Worm (Caenorhabditis elegans) whole organism, mixed stage, embryonic: ENCODE measurements around the gene C34F6.10.

Source experiments
- blmp-1 ChIP-seq: fragments of 150-350 bp; optimal IDR thresholded peaks from 2 replicates; lab custom pipeline; 2014; ENCODE audit warnings: missing biosample characterization, missing genetic modification characterization
- cnd-1 ChIP-seq: fragments of 200-800 bp; sonication (Bioruptor generic); optimal IDR thresholded peaks from 2 replicates; lab custom pipeline; 2018; ENCODE audit warnings: mild to moderate bottlenecking, missing genetic modification characterization, missing compliant biosample characterization
- elt-3 ChIP-seq: fragments of 150-350 bp; optimal IDR thresholded peaks from 2 replicates; lab custom pipeline; 2014; ENCODE audit warnings: missing biosample characterization, missing genetic modification characterization
- lin-13 ChIP-seq: fragments of 150-350 bp; optimal IDR thresholded peaks from 2 replicates; lab custom pipeline; 2014; ENCODE audit warnings: missing biosample characterization, missing genetic modification characterization
- lin-32 ChIP-seq: fragments of 200-800 bp; sonication (Bioruptor generic); optimal IDR thresholded peaks from 2 replicates; lab custom pipeline; 2018; ENCODE audit warnings: mild to moderate bottlenecking, missing genetic modification characterization, missing compliant biosample characterization
- lsy-2 ChIP-seq: fragments of 150-350 bp; optimal IDR thresholded peaks from 2 replicates; lab custom pipeline; 2014; ENCODE audit warnings: missing biosample characterization, missing genetic modification characterization
- nhr-76 ChIP-seq: sonication (generic microtip); optimal IDR thresholded peaks from 2 replicates; lab custom pipeline; 2017; ENCODE audit warnings: missing biosample characterization, missing genetic modification characterization
- pha-4 ChIP-seq: fragments of 150-350 bp; optimal IDR thresholded peaks from 2 replicates; lab custom pipeline; 2018; ENCODE audit warnings: missing biosample characterization, missing genetic modification reagents, missing genetic modification characterization
- snpc-4 ChIP-seq: fragments of 150-350 bp; optimal IDR thresholded peaks from 2 replicates; lab custom pipeline; 2014; ENCODE audit warnings: missing biosample characterization, missing genetic modification characterization
- unc-62 ChIP-seq: fragments of 150-350 bp; optimal IDR thresholded peaks from 2 replicates; lab custom pipeline; 2014; ENCODE audit warnings: missing biosample characterization, missing genetic modification reagents, missing genetic modification characterization

DNA sequence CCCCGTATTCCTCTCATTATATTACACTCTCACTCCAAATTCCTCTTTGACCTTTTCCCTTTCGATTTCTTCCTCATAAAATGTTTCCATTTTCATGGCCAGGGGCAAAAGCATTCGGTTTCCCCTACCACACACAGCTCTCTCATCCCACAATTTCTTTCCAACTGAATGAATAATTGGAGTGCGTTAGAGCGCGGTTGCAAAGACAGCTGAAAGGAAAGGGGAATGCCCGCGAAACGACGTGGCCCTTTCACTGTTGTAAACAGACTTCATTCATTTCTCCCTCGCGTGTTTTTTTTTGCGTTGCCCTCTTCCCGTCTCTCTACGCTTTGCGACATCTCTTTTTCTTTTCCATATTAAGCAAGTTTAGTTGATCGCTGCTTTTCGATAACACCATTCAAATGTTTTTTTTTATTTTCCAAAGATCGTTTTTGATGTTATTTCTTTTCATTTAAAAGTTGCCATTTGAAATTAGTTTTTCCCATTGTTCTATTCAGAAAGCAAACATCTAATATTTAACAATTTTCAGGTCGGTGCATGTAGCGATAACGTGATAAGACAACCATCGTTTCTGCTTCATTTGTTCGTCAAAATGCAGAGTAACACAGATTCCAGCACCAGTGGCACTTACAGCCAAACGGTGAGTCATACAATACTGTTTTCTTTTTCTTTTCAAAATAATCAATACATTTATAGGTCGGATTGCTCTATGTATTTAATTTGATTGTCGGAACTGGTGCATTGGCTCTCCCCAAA lies 22.1 kb upstream of the C34F6.10 start, which contains the start of gene C03A3.2:
- no peak for TF ChIP-seq nhr-76 (tag; lab: Kevin White, UChicago)
- TF ChIP-seq lin-32 (GFP tag; lab: Kevin White, UChicago), result no peak
- peak; percentile 32 for TF ChIP-seq lsy-2
- TF ChIP-seq pha-4 (tag; lab: Kevin White, UChicago), result peak; percentile 38
- peak; percentile 49 for TF ChIP-seq blmp-1
- TF ChIP-seq lin-13 (tag; lab: Kevin White, UChicago), result no peak
- TF ChIP-seq unc-62 (GFP tag; lab: Kevin White, UChicago), result no peak
- TF ChIP-seq cnd-1 (tag; lab: Kevin White, UChicago), result peak; percentile 24
- TF ChIP-seq elt-3 (tag; lab: Kevin White, UChicago), result no peak
- no peak for TF ChIP-seq snpc-4 (tag; lab: Kevin White, UChicago)
